Fruit fly (Drosophila melanogaster): Measurements from ENCODE around the gene RpS21.

The RpS21 gene

DNA sequence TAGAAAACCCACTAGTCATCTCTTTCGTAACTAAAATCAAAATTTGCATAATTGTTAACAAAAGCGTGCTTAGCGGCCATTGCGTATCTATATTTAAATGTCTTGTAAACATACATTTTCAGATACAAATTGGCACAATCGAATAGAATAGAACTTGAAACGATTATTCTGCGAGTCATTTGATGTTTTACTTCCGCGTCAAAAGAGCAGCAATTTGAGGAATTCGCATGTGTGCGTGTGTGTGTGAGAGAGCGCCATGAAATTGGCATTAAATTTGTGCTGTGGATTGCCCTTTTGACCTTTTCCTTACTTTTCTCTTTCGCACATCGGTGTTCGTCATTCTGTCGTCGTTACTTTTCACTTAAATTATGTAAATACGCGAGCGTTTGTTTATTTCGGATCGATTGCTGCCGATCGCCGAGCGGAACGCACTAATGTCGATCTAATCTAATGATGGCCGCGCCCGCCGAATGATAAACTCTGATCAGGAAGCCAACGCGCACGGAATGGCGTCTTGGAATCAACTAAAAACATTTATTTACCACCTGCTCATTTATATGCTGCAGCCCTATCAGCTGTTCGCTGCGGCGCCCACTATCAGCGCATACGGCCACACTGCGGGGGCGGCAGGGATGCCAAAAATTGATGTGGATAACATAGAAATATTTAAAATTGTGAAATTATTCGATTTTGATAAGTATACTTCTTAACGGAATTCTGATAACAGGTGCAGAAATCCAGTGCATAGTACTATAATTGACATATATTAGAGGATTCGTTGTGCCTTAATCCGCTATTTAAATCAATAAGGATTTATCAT is 29.0 kb downstream of the RpS21 start (continued):
- TF ChIP-seq caup (GFP tag; optimal IDR thresholded peaks at IDR 0.05; ENCODE audit: severe bottlenecking) (peak; percentile 68), wek (GFP tag; optimal IDR thresholded peaks at IDR 0.05) (peak; percentile 3), CG11085 (GFP tag; IDR thresholded peaks at IDR 0.05) (peak; percentile 48; the same call in 1 of the 2 replicates), Bgb (GFP tag; IDR thresholded peaks at IDR 0.05; ENCODE audit: partially characterized antibody) (peak; percentile 59), CG8388 (GFP tag; optimal IDR thresholded peaks at IDR 0.05) (peak; percentile 4), ftz-f1 (GFP tag; optimal IDR thresholded peaks at IDR 0.05) (peak; percentile 52), Atf6 (GFP tag; IDR thresholded peaks at IDR 0.05) (peak; percentile 31), CG31365 (tag; optimal IDR thresholded peaks at IDR 0.05) (peak; percentile 44), CG17612 (GFP tag; IDR thresholded peaks at IDR 0.05) (no peak), CG11723 (GFP tag; optimal IDR thresholded peaks at IDR 0.05) (no peak), nmo (GFP tag; optimal IDR thresholded peaks at IDR 0.05) (peak; percentile 34), sd (tag; optimal IDR thresholded peaks at IDR 0.05) (peak; percentile 92), crp (GFP tag; optimal IDR thresholded peaks at IDR 0.05) (peak; percentile 91 to 99), danr (GFP tag; IDR thresholded peaks at IDR 0.05) (no peak), sna (GFP tag; IDR thresholded peaks at IDR 0.05; ENCODE audit: partially characterized antibody) (0 out of 2 replicates have a peak, but pooled peaks have one; percentile 34), CG9797 (GFP tag; optimal IDR thresholded peaks at IDR 0.05) (peak; percentile 95), Tbp (GFP tag; optimal IDR thresholded peaks at IDR 0.05) (no peak), az2 (GFP tag; optimal IDR thresholded peaks at IDR 0.05) (no peak), CG16815 (GFP tag; optimal IDR thresholded peaks at IDR 0.05) (no peak), corto (GFP tag; optimal IDR thresholded peaks at IDR 0.05) (no peak), CG31224 (GFP tag; IDR thresholded peaks at IDR 0.05) (peak; percentile 43; the same call in 1 of the 2 replicates), al (GFP tag; IDR thresholded peaks at IDR 0.05) (peak; percentile 33; the same call in 1 of the 2 replicates), CG4820 (GFP tag; optimal IDR thresholded peaks at IDR 0.05) (no peak), HLH54F (GFP tag; optimal IDR thresholded peaks at IDR 0.05) (peak; percentile 27), CG17802 (tag; optimal IDR thresholded peaks at IDR 0.05) (peak; percentile 37), CG8478 (optimal IDR thresholded peaks at IDR 0.05) (no peak), CG17186 (GFP tag; optimal IDR thresholded peaks at IDR 0.05) (peak; percentile 84), CG14710 (tag; optimal IDR thresholded peaks at IDR 0.05) (peak; percentile 56), prd (optimal IDR thresholded peaks at IDR 0.05) (no peak), prd (GFP tag; IDR thresholded peaks at IDR 0.05) (peak; percentile 53), CG11560 (tag; IDR thresholded peaks at IDR 0.05) (no peak), kay (GFP tag; optimal IDR thresholded peaks at IDR 0.05) (no peak), Deaf1 (tag; optimal IDR thresholded peaks at IDR 0.05) (peak; percentile 72), ro (GFP tag; IDR thresholded peaks at IDR 0.05) (no peak), CG10959 (GFP tag; IDR thresholded peaks at IDR 0.05) (peak; percentile 42), CG15479 (GFP tag; optimal IDR thresholded peaks at IDR 0.05) (no peak), Doc2 (GFP tag; IDR thresholded peaks at IDR 0.05) (no peak), CG12071 (GFP tag; optimal IDR thresholded peaks at IDR 0.05) (peak; percentile 65), CG11695 (GFP tag; IDR thresholded peaks at IDR 0.05) (no peak), CG43689 (GFP tag; IDR thresholded peaks at IDR 0.05) (no peak), CG9932 (GFP tag; IDR thresholded peaks at IDR 0.05) (peak; percentile 81), CG3995 (GFP tag; optimal IDR thresholded peaks at IDR 0.05) (peak; percentile 86), Gsc (GFP tag; IDR thresholded peaks at IDR 0.05) (no peak), ERR (GFP tag; optimal IDR thresholded peaks at IDR 0.05) (no peak), inv (GFP tag; IDR thresholded peaks at IDR 0.05; ENCODE audit: partially characterized antibody) (0 out of 2 replicates have a peak, but pooled peaks have one; percentile 18), CG12155 (GFP tag; optimal IDR thresholded peaks at IDR 0.05) (no peak), CG6765 (GFP tag; optimal IDR thresholded peaks at IDR 0.05) (peak; percentile 34), jumu (GFP tag; optimal IDR thresholded peaks at IDR 0.05) (no peak), Lhr (GFP tag; optimal IDR thresholded peaks at IDR 0.05) (peak; percentile 65)

Measured in whole organism, embryonic.